Worm (Caenorhabditis elegans) whole organism, young adult: ENCODE data around the gene ZK84.1.

Experiments
- B0261.1 ChIP-seq: sonication (generic microtip); optimal IDR thresholded peaks from 2 replicates; lab custom pipeline; 2016; ENCODE audit warnings: mild to moderate bottlenecking, missing genetic modification characterization, moderate library complexity, missing compliant biosample characterization
- C06A6.2 ChIP-seq: fragments of 200-800 bp; sonication (Bioruptor generic); conservative IDR thresholded peaks from 2 replicates; pipeline ENCODE4 v1.3.6; 2022; ENCODE audit warnings: missing genetic modification characterization, missing compliant biosample characterization
- F22D6.2 ChIP-seq: sonication (generic microtip); optimal IDR thresholded peaks from 2 replicates; lab custom pipeline; 2016; ENCODE audit warnings: mild to moderate bottlenecking, missing genetic modification characterization, missing compliant biosample characterization
- F23B12.7 ChIP-seq: sonication (generic microtip); optimal IDR thresholded peaks from 2 replicates; lab custom pipeline; 2017; ENCODE audit warnings: missing genetic modification characterization, mild to moderate bottlenecking, missing compliant biosample characterization, antibody characterized with exemption, moderate library complexity; ENCODE audit not compliant: insufficient read depth
- F37B4.10 ChIP-seq: fragments of 200-800 bp; sonication (Bioruptor generic); IDR thresholded peaks from 2 replicates; pipeline ENCODE4 v1.3.6; 2022; ENCODE audit warnings: missing genetic modification characterization, missing compliant biosample characterization
- F49E8.2 ChIP-seq: sonication (generic microtip); optimal IDR thresholded peaks from 3 replicates; lab custom pipeline; 2017; ENCODE audit warnings: missing genetic modification characterization, mild to moderate bottlenecking, missing compliant biosample characterization, antibody characterized with exemption, moderate library complexity; ENCODE audit not compliant: insufficient read depth
- F55B11.4 ChIP-seq: sonication (generic microtip); optimal IDR thresholded peaks from 2 replicates; lab custom pipeline; 2016; ENCODE audit warnings: missing compliant biosample characterization, missing genetic modification characterization, borderline replicate concordance; ENCODE audit not compliant: insufficient read depth
- F57C9.4 ChIP-seq: sonication (generic microtip); optimal IDR thresholded peaks from 2 replicates; lab custom pipeline; 2017; ENCODE audit warnings: mild to moderate bottlenecking, missing genetic modification characterization, missing compliant biosample characterization
- T07F8.4 ChIP-seq: sonication (generic microtip); optimal IDR thresholded peaks from 2 replicates; lab custom pipeline; 2016; ENCODE audit warnings: mild to moderate bottlenecking, missing genetic modification characterization, moderate library complexity, missing compliant biosample characterization
- Y53F4B.3 ChIP-seq: fragments of 200-800 bp; sonication (Bioruptor generic); IDR thresholded peaks from 2 replicates; pipeline ENCODE4 v1.3.6; 2022; ENCODE audit warnings: missing genetic modification reagents, missing genetic modification characterization, missing compliant biosample characterization
- Y79H2A.3 ChIP-seq: fragments of 200-800 bp; sonication (Bioruptor generic); conservative IDR thresholded peaks from 2 replicates; pipeline ENCODE4 v1.3.6; 2022; ENCODE audit warnings: missing genetic modification reagents, missing genetic modification characterization, missing compliant biosample characterization
- aptf-2 ChIP-seq: fragments of 200-800 bp; sonication (Bioruptor generic); conservative IDR thresholded peaks from 2 replicates; pipeline ENCODE4 v1.3.6; 2022; ENCODE audit warnings: missing genetic modification reagents, missing genetic modification characterization, missing compliant biosample characterization
- aptf-3 ChIP-seq: fragments of 200-800 bp; sonication (Bioruptor generic); IDR thresholded peaks from 2 replicates; pipeline ENCODE4 v1.3.6; 2022; ENCODE audit warnings: missing genetic modification characterization, missing compliant biosample characterization
- attf-6 ChIP-seq: fragments of 200-800 bp; sonication (Bioruptor generic); IDR thresholded peaks from 2 replicates; pipeline ENCODE4 v1.3.6; 2022; ENCODE audit warnings: missing genetic modification reagents, missing genetic modification characterization, missing compliant biosample characterization
- bed-2 ChIP-seq: fragments of 200-800 bp; sonication (Bioruptor generic); IDR thresholded peaks from 2 replicates; pipeline ENCODE4 v1.3.6; 2022; ENCODE audit warnings: missing genetic modification reagents, missing genetic modification characterization, missing compliant biosample characterization
- cebp-2 ChIP-seq: fragments of 200-800 bp; sonication (Bioruptor generic); IDR thresholded peaks from 2 replicates; pipeline ENCODE4 v1.3.6; 2022; ENCODE audit warnings: missing genetic modification characterization, missing compliant biosample characterization
- ceh-100 ChIP-seq: fragments of 200-800 bp; sonication (Bioruptor generic); IDR thresholded peaks from 2 replicates; pipeline ENCODE4 v1.3.6; 2022; ENCODE audit warnings: missing genetic modification reagents, missing genetic modification characterization, missing compliant biosample characterization
- ceh-40 ChIP-seq: fragments of 200-800 bp; sonication (Bioruptor generic); IDR thresholded peaks from 2 replicates; pipeline ENCODE4 v1.3.6; 2022; ENCODE audit warnings: missing genetic modification characterization, missing compliant biosample characterization
- dox-1 ChIP-seq: fragments of 200-800 bp; sonication (Bioruptor generic); IDR thresholded peaks from 2 replicates; pipeline ENCODE4 v1.3.6; 2022; ENCODE audit warnings: missing genetic modification reagents, missing genetic modification characterization, missing compliant biosample characterization
- efl-1 ChIP-seq: fragments of 150-350 bp; optimal IDR thresholded peaks from 2 replicates; lab custom pipeline; 2014; ENCODE audit warnings: missing biosample characterization, missing genetic modification reagents, missing genetic modification characterization
- egl-44 ChIP-seq: fragments of 200-800 bp; sonication (Bioruptor generic); IDR thresholded peaks from 2 replicates; pipeline ENCODE4 v1.3.6; 2022; ENCODE audit warnings: missing genetic modification reagents, missing genetic modification characterization, missing compliant biosample characterization
- ekl-4 ChIP-seq: fragments of 200-800 bp; sonication (Bioruptor generic); IDR thresholded peaks from 2 replicates; pipeline ENCODE4 v1.3.6; 2022; ENCODE audit warnings: missing genetic modification reagents, missing genetic modification characterization, missing compliant biosample characterization
- let-526 ChIP-seq: fragments of 200-800 bp; sonication (Bioruptor generic); IDR thresholded peaks from 2 replicates; pipeline ENCODE4 v1.3.6; 2022; ENCODE audit warnings: missing genetic modification reagents, missing genetic modification characterization, missing compliant biosample characterization
- lin-26 ChIP-seq: fragments of 200-800 bp; sonication (Bioruptor generic); IDR thresholded peaks from 2 replicates; pipeline ENCODE4 v1.3.6; 2022; ENCODE audit warnings: missing genetic modification reagents, missing genetic modification characterization, missing compliant biosample characterization
- lir-1 ChIP-seq: fragments of 200-800 bp; sonication (Bioruptor generic); conservative IDR thresholded peaks from 2 replicates; pipeline ENCODE4 v1.3.6; 2022; ENCODE audit warnings: missing genetic modification reagents, missing genetic modification characterization, missing compliant biosample characterization
- lsl-1 ChIP-seq: fragments of 200-800 bp; sonication (Bioruptor generic); optimal IDR thresholded peaks from 2 replicates; lab custom pipeline; 2018; ENCODE audit warnings: mild to moderate bottlenecking, missing genetic modification characterization, moderate library complexity, missing compliant biosample characterization
- madf-8 ChIP-seq: fragments of 200-800 bp; sonication (Bioruptor generic); conservative IDR thresholded peaks from 2 replicates; pipeline ENCODE4 v1.3.6; 2022; ENCODE audit warnings: missing genetic modification reagents, missing genetic modification characterization, missing compliant biosample characterization
- mcd-1 ChIP-seq: fragments of 200-800 bp; sonication (Bioruptor generic); IDR thresholded peaks from 2 replicates; pipeline ENCODE4 v1.3.6; 2022; ENCODE audit warnings: missing genetic modification reagents, missing genetic modification characterization, missing compliant biosample characterization
- mxl-1 ChIP-seq: sonication (generic microtip); optimal IDR thresholded peaks from 2 replicates; lab custom pipeline; 2016; ENCODE audit warnings: missing genetic modification characterization, missing compliant biosample characterization
- pbrm-1 ChIP-seq: fragments of 200-800 bp; sonication (Bioruptor generic); IDR thresholded peaks from 2 replicates; pipeline ENCODE4 v1.3.6; 2022; ENCODE audit warnings: missing genetic modification reagents, missing genetic modification characterization, missing compliant biosample characterization
- pha-4 ChIP-seq: fragments of 150-350 bp; sonication (generic microtip); optimal IDR thresholded peaks from 2 replicates; lab custom pipeline; 2014; ENCODE audit warnings: missing biosample characterization, missing genetic modification reagents, missing genetic modification characterization
- snpc-4 ChIP-seq, 5 experiments: fragments of 150-350 bp in 1 of 5; sonication (generic microtip) in 4 of 5; optimal IDR thresholded peaks; 2 replicates each; lab custom pipeline; 2014 to 2018; ENCODE audit warnings: missing genetic modification characterization in 5 of 5, missing biosample characterization in 3 of 5, antibody characterized with exemption in 2 of 5, mild to moderate bottlenecking in 2 of 5, missing compliant biosample characterization in 2 of 5, missing genotype in 2 of 5, moderate library complexity in 2 of 5, missing genetic modification reagents in 1 of 5
- tbp1 ChIP-seq: fragments of 200-800 bp; sonication (Bioruptor generic); optimal IDR thresholded peaks from 2 replicates; lab custom pipeline; 2018; ENCODE audit warnings: mild to moderate bottlenecking, missing genetic modification characterization, missing compliant biosample characterization
- tbx-9 ChIP-seq: sonication (generic microtip); optimal IDR thresholded peaks from 2 replicates; lab custom pipeline; 2016; ENCODE audit warnings: borderline replicate concordance, missing genetic modification characterization, inconsistent platforms, missing compliant biosample characterization
- tlf-1 ChIP-seq: fragments of 200-800 bp; sonication (Bioruptor generic); optimal IDR thresholded peaks from 2 replicates; lab custom pipeline; 2018; ENCODE audit warnings: mild to moderate bottlenecking, missing genetic modification characterization, missing compliant biosample characterization
- ztf-18 ChIP-seq: sonication (generic microtip); optimal IDR thresholded peaks from 2 replicates; lab custom pipeline; 2016; ENCODE audit warnings: missing genotype, mild to moderate bottlenecking, missing genetic modification characterization, missing compliant biosample characterization
- ztf-26 ChIP-seq: sonication (generic microtip); optimal IDR thresholded peaks from 2 replicates; lab custom pipeline; 2017; ENCODE audit warnings: missing genetic modification characterization, missing compliant biosample characterization
- ztf-6 ChIP-seq: fragments of 200-800 bp; sonication (Bioruptor generic); IDR thresholded peaks from 2 replicates; pipeline ENCODE4 v1.3.6; 2022; ENCODE audit warnings: missing genetic modification reagents, missing genetic modification characterization, missing compliant biosample characterization

The ZK84.1 gene

ce11 chrII:6020353-6020752, at the start of gene ZK84.1:
ZK84.1 (plus strand) TSS chrII:6020653.
- no peak for TF ChIP-seq bed-2 (GFP tag; lab: Robert Waterston, UW)
- TF ChIP-seq ceh-100 (GFP tag; lab: Robert Waterston, UW): no peak
- no peak for TF ChIP-seq cebp-2 (GFP tag; lab: Robert Waterston, UW)
- TF ChIP-seq mxl-1: no peak
- no peak for TF ChIP-seq snpc-4 (GFP tag; optimal IDR thresholded peaks at IDR 0.05; lab: Kevin White, UChicago)
- TF ChIP-seq snpc-4 (tag; optimal IDR thresholded peaks at IDR 0.05; lab: Kevin White, UChicago): no peak
- TF ChIP-seq tbp1 (GFP tag; lab: Kevin White, UChicago): no peak
- TF ChIP-seq aptf-3 (GFP tag; lab: Robert Waterston, UW): no peak
- TF ChIP-seq ztf-6 (GFP tag; lab: Robert Waterston, UW): no peak
- TF ChIP-seq T07F8.4: no peak
- no peak for TF ChIP-seq ztf-26 (tag; lab: Kevin White, UChicago)
- no peak for TF ChIP-seq aptf-2 (GFP tag; lab: Robert Waterston, UW)
- TF ChIP-seq lir-1: no peak
- no peak for TF ChIP-seq tlf-1 (GFP tag; lab: Kevin White, UChicago)
- no peak for TF ChIP-seq F22D6.2 (tag; lab: Kevin White, UChicago)

DNA sequence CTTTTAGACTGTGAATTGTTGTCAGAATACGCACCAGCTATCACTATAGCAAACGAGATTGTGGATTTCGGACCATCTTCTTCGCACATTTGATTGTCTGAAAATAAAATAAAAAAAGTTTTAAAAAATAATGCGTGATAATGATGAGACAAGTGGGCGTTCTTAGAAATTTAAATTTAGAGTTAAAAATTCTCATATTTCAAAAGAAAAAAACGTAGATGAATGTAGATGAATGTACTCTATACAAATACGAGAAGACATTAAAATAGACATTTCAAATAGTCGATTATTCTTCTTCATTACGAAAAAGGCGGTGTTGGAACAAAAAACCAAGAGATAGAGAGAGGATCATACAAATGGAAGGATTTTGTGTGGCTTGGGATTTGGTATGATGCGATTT, 45.6 kb upstream of the ZK84.1 start, which contains the start of gene B0034.5:
TSS of gene B0034.5 (minus strand) at position 101 of the 400 bp plus-strand sequence.
- TF ChIP-seq F37B4.10 (GFP tag; lab: Robert Waterston, UW): no peak
- no peak for TF ChIP-seq lsl-1 (GFP tag; lab: Kevin White, UChicago)
- no peak for TF ChIP-seq C06A6.2
- TF ChIP-seq snpc-4 (GFP tag; optimal IDR thresholded peaks at IDR 0.05; lab: Kevin White, UChicago): no peak
- TF ChIP-seq snpc-4 (tag; optimal IDR thresholded peaks at IDR 0.05; lab: Kevin White, UChicago): no peak
- no peak for TF ChIP-seq F55B11.4 (tag; lab: Kevin White, UChicago)
- TF ChIP-seq aptf-2 (GFP tag; lab: Robert Waterston, UW): no peak

DNA sequence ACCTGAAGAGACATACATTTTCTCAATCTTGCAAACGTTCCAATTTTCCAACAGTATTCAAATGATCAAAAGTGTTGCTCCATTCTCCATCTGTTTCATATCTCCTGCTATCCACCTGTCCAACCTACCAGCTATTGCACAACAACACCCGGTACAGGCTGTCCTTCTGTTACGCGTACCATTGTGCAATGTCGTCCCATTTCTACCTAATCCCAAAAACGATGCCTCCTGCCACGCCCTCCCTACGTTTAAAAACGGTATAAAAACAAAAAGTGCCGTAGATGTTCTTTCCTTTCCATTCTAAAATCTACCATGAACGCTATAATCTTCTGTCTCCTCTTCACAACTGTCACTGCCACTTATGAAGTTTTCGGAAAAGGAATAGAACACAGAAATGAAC, 32.2 kb upstream of the ZK84.1 start, which contains the start of gene ins-2:
TSS of gene ins-2 (plus strand) at position 301 of the 400 bp plus-strand sequence.
- TF ChIP-seq bed-2 (GFP tag; lab: Robert Waterston, UW): no peak
- TF ChIP-seq ceh-40: no peak
- no peak for TF ChIP-seq efl-1
- TF ChIP-seq F57C9.4: no peak
- no peak for TF ChIP-seq tbx-9 (tag; lab: Kevin White, UChicago)
- TF ChIP-seq ekl-4 (GFP tag; lab: Robert Waterston, UW): no peak
- TF ChIP-seq Y53F4B.3 (GFP tag; lab: Robert Waterston, UW): no peak
- no peak for TF ChIP-seq egl-44 (GFP tag; lab: Robert Waterston, UW)
- TF ChIP-seq mcd-1 (GFP tag; lab: Robert Waterston, UW): no peak
- TF ChIP-seq ztf-18 (tag; lab: Kevin White, UChicago): no peak
- TF ChIP-seq F49E8.2 (tag; lab: Kevin White, UChicago): no peak
- TF ChIP-seq Y79H2A.3 (GFP tag; lab: Robert Waterston, UW): no peak
- TF ChIP-seq dox-1 (GFP tag; lab: Robert Waterston, UW): no peak
- no peak for TF ChIP-seq aptf-3 (GFP tag; lab: Robert Waterston, UW)

DNA sequence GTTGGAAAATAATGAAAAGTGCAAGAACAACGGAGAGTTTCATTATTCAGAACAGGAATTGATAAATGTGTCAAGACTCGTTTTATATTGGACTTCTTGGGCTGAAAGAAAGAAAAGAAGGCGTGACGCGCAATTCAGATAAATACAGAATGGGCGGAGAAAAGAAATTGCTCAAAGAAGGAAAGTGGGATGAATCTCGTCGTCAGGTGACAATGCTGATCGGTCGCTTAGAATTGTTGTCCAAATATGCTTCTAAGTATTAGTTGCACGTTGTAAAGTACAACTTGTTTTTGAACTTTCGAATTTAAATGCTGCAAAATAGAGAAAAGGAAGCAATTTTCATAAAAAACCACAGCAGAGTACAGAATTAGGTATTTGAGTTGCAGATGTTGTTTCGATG, 29.8 kb upstream of the ZK84.1 start, which contains the start of gene ins-3:
TSS of gene ins-3 (minus strand) at position 101 of the 400 bp plus-strand sequence.
- TF ChIP-seq let-526 (GFP tag; lab: Robert Waterston, UW) (no peak), madf-8 (no peak), B0261.1 (no peak), lin-26 (GFP tag; lab: Robert Waterston, UW) (no peak), attf-6 (GFP tag; lab: Robert Waterston, UW) (no peak), pbrm-1 (no peak), F23B12.7 (tag; lab: Kevin White, UChicago) (no peak), pha-4 (tag; lab: Kevin White, UChicago) (no peak), F49E8.2 (tag; lab: Kevin White, UChicago) (no peak)
